Worm (Caenorhabditis elegans) whole organism, L4 larva: ENCODE measurements around the gene grl-29.

Experiments
- D1046.2 ChIP-seq: fragments of 200-800 bp; sonication (Bioruptor generic); IDR thresholded peaks from 2 replicates; pipeline ENCODE4 v1.3.6; 2022; ENCODE audit warnings: missing genetic modification characterization, missing compliant biosample characterization
- F37D6.2 ChIP-seq: sonication (generic microtip); optimal IDR thresholded peaks from 2 replicates; lab custom pipeline; 2016; ENCODE audit warnings: mild to moderate bottlenecking, missing genetic modification characterization, missing compliant biosample characterization
- F44E2.7 ChIP-seq: fragments of 200-800 bp; sonication (Bioruptor generic); IDR thresholded peaks from 2 replicates; pipeline ENCODE4 v2.1.2; 2022; ENCODE audit warnings: missing genetic modification characterization, missing compliant biosample characterization
- F49E8.2 ChIP-seq: sonication (generic microtip); optimal IDR thresholded peaks from 2 replicates; lab custom pipeline; 2016; ENCODE audit warnings: missing compliant biosample characterization, mild to moderate bottlenecking, missing genetic modification characterization, borderline replicate concordance
- R02D3.7 ChIP-seq: fragments of 150-350 bp; sonication (generic microtip); optimal IDR thresholded peaks from 3 replicates; lab custom pipeline; 2014; ENCODE audit warnings: missing biosample characterization, missing genetic modification characterization
- Y5F2A.4 ChIP-seq: fragments of 200-800 bp; sonication (Bioruptor generic); optimal IDR thresholded peaks from 2 replicates; lab custom pipeline; 2018; ENCODE audit warnings: mild to moderate bottlenecking, missing genetic modification characterization, missing compliant biosample characterization
- ZK546.5 ChIP-seq, 2 experiments: sonication (generic microtip); optimal IDR thresholded peaks; 2 replicates each; lab custom pipeline; 2017; ENCODE audit warnings: missing biosample characterization in 2 of 2, missing genetic modification characterization in 2 of 2
- aly-2 ChIP-seq: sonication (generic microtip); optimal IDR thresholded peaks from 2 replicates; lab custom pipeline; 2018; ENCODE audit warnings: missing biosample characterization, missing genetic modification characterization
- ama-1 ChIP-seq: fragments of 150-350 bp; optimal IDR thresholded peaks from 2 replicates; lab custom pipeline; 2014; ENCODE audit warnings: inconsistent platforms, mixed read lengths
- ceh-44 ChIP-seq: fragments of 200-800 bp; sonication (Bioruptor generic); IDR thresholded peaks from 2 replicates; pipeline ENCODE4 v1.3.6; 2022; ENCODE audit warnings: missing genetic modification reagents, missing genetic modification characterization, missing compliant biosample characterization
- ceh-62 ChIP-seq: sonication (generic microtip); optimal IDR thresholded peaks from 2 replicates; lab custom pipeline; 2017; ENCODE audit warnings: missing biosample characterization, missing genetic modification characterization
- ceh-82 ChIP-seq: sonication (generic microtip); optimal IDR thresholded peaks from 2 replicates; lab custom pipeline; 2017; ENCODE audit warnings: missing biosample characterization, missing genetic modification characterization
- ces-1 ChIP-seq: fragments of 150-350 bp; sonication (generic microtip); optimal IDR thresholded peaks from 4 replicates; lab custom pipeline; 2014; ENCODE audit warnings: missing biosample characterization, missing genetic modification reagents, missing genetic modification characterization
- ctbp-1 ChIP-seq: fragments of 200-800 bp; sonication (Bioruptor generic); IDR thresholded peaks from 2 replicates; pipeline ENCODE4 v1.3.6; 2022; ENCODE audit warnings: missing genetic modification reagents, missing genetic modification characterization, missing compliant biosample characterization
- daf-12 ChIP-seq: fragments of 150-350 bp; optimal IDR thresholded peaks from 2 replicates; lab custom pipeline; 2014; ENCODE audit warnings: missing biosample characterization, missing genetic modification reagents, missing genetic modification characterization
- daf-16 ChIP-seq, 3 experiments: sonication (generic microtip); optimal IDR thresholded peaks; 2 replicates each; lab custom pipeline; 2016 to 2017; ENCODE audit warnings: missing genetic modification characterization in 3 of 3, missing genetic modification reagents in 3 of 3, mild to moderate bottlenecking in 2 of 3, missing compliant biosample characterization in 2 of 3, missing biosample characterization in 1 of 3, moderate library complexity in 1 of 3
- daf-19 ChIP-seq: fragments of 200-800 bp; sonication (Bioruptor generic); conservative IDR thresholded peaks from 2 replicates; pipeline ENCODE4 v1.3.6; 2022; ENCODE audit warnings: missing genetic modification characterization, missing compliant biosample characterization
- daf-8 ChIP-seq: fragments of 200-800 bp; sonication (Bioruptor generic); IDR thresholded peaks from 2 replicates; pipeline ENCODE4 v1.3.6; 2022; ENCODE audit warnings: missing genetic modification characterization, missing compliant biosample characterization
- dmd-6 ChIP-seq: fragments of 200-800 bp; sonication (Bioruptor generic); IDR thresholded peaks from 2 replicates; pipeline ENCODE4 v1.3.6; 2022; ENCODE audit warnings: missing genetic modification reagents, missing genetic modification characterization, missing compliant biosample characterization
- dpl-1 ChIP-seq: fragments of 150-350 bp; optimal IDR thresholded peaks from 2 replicates; lab custom pipeline; 2014; ENCODE audit warnings: missing biosample characterization, missing genetic modification reagents, missing genetic modification characterization
- duxl-1 ChIP-seq: sonication (generic microtip); optimal IDR thresholded peaks from 2 replicates; lab custom pipeline; 2016; ENCODE audit warnings: mild to moderate bottlenecking, missing genetic modification characterization, moderate library complexity, missing compliant biosample characterization; ENCODE audit not compliant: poor library complexity
- dve-1 ChIP-seq: sonication (generic microtip); optimal IDR thresholded peaks from 2 replicates; lab custom pipeline; 2017; ENCODE audit warnings: antibody characterized with exemption, mild to moderate bottlenecking, missing genetic modification characterization, missing compliant biosample characterization; ENCODE audit not compliant: insufficient read depth
- egl-43 ChIP-seq: fragments of 200-800 bp; sonication (Bioruptor generic); IDR thresholded peaks from 2 replicates; pipeline ENCODE4 v1.3.6; 2022; ENCODE audit warnings: missing genetic modification reagents, missing genetic modification characterization, missing compliant biosample characterization
- gei-8 ChIP-seq: fragments of 200-800 bp; sonication (Bioruptor generic); optimal IDR thresholded peaks from 2 replicates; lab custom pipeline; 2018; ENCODE audit warnings: mild to moderate bottlenecking, missing genetic modification characterization, missing compliant biosample characterization
- hmg-1.1 ChIP-seq: fragments of 200-800 bp; sonication (Bioruptor generic); IDR thresholded peaks from 2 replicates; pipeline ENCODE4 v1.3.6; 2022; ENCODE audit warnings: missing genetic modification reagents, missing genetic modification characterization, missing compliant biosample characterization
- lim-7 ChIP-seq: fragments of 200-800 bp; sonication (Bioruptor generic); IDR thresholded peaks from 2 replicates; pipeline ENCODE4 v1.3.6; 2022; ENCODE audit warnings: missing genetic modification characterization, missing compliant biosample characterization
- lin-1 ChIP-seq: fragments of 200-800 bp; sonication (Bioruptor generic); IDR thresholded peaks from 2 replicates; pipeline ENCODE4 v1.3.6; 2022; ENCODE audit warnings: missing genetic modification reagents, missing genetic modification characterization, missing compliant biosample characterization
- lin-13 ChIP-seq: fragments of 150-350 bp; optimal IDR thresholded peaks from 2 replicates; lab custom pipeline; 2014; ENCODE audit warnings: missing biosample characterization, missing genetic modification reagents, missing genetic modification characterization
- lin-38 ChIP-seq: fragments of 200-800 bp; sonication (Bioruptor generic); IDR thresholded peaks from 2 replicates; pipeline ENCODE4 v1.3.6; 2022; ENCODE audit warnings: missing genetic modification reagents, missing genetic modification characterization, missing compliant biosample characterization
- madf-9 ChIP-seq: fragments of 200-800 bp; sonication (Bioruptor generic); conservative IDR thresholded peaks from 2 replicates; pipeline ENCODE4 v1.3.6; 2022; ENCODE audit warnings: missing genetic modification reagents, missing genetic modification characterization, missing compliant biosample characterization
- mes-2 ChIP-seq: sonication (generic microtip); optimal IDR thresholded peaks from 2 replicates; lab custom pipeline; 2016; ENCODE audit warnings: missing genotype, mild to moderate bottlenecking, missing genetic modification characterization, missing compliant biosample characterization; ENCODE audit not compliant: poor library complexity, severe bottlenecking
- nhr-11 ChIP-seq: fragments of 150-350 bp; optimal IDR thresholded peaks from 2 replicates; lab custom pipeline; 2014; ENCODE audit warnings: missing biosample characterization, missing genetic modification characterization
- nhr-111 ChIP-seq: fragments of 200-800 bp; sonication (Bioruptor generic); optimal IDR thresholded peaks from 2 replicates; lab custom pipeline; 2018; ENCODE audit warnings: mild to moderate bottlenecking, missing genetic modification characterization, missing compliant biosample characterization
- nhr-237 ChIP-seq: sonication (generic microtip); optimal IDR thresholded peaks from 2 replicates; lab custom pipeline; 2017; ENCODE audit warnings: missing biosample characterization, missing genetic modification characterization
- nhr-76 ChIP-seq: fragments of 150-350 bp; optimal IDR thresholded peaks from 2 replicates; lab custom pipeline; 2014; ENCODE audit warnings: missing biosample characterization, missing genetic modification characterization
- nhr-77 ChIP-seq: fragments of 150-350 bp; optimal IDR thresholded peaks from 2 replicates; lab custom pipeline; 2014; ENCODE audit warnings: missing biosample characterization, missing genetic modification characterization
- php-3 ChIP-seq: fragments of 200-800 bp; sonication (Bioruptor generic); IDR thresholded peaks from 2 replicates; pipeline ENCODE4 v1.3.6; 2022; ENCODE audit warnings: missing genetic modification reagents, missing genetic modification characterization, missing compliant biosample characterization
- pqm-1 ChIP-seq: sonication (generic microtip); optimal IDR thresholded peaks from 2 replicates; lab custom pipeline; 2017; ENCODE audit warnings: missing biosample characterization, missing genetic modification characterization
- rbr-2 ChIP-seq: sonication (generic microtip); optimal IDR thresholded peaks from 2 replicates; lab custom pipeline; 2016; ENCODE audit warnings: missing genotype, missing genetic modification characterization, missing compliant biosample characterization
- sdz-12 ChIP-seq: fragments of 200-800 bp; sonication (Bioruptor generic); optimal IDR thresholded peaks from 2 replicates; lab custom pipeline; 2018; ENCODE audit warnings: mild to moderate bottlenecking, missing genetic modification characterization, missing compliant biosample characterization
- spr-1 ChIP-seq: sonication (generic microtip); optimal IDR thresholded peaks from 2 replicates; lab custom pipeline; 2016; ENCODE audit warnings: mild to moderate bottlenecking, missing genetic modification characterization, missing compliant biosample characterization
- spr-3 ChIP-seq: fragments of 200-800 bp; sonication (Bioruptor generic); optimal IDR thresholded peaks from 2 replicates; lab custom pipeline; 2018; ENCODE audit warnings: mild to moderate bottlenecking, missing genetic modification characterization, missing compliant biosample characterization
- tag-97 ChIP-seq: fragments of 200-800 bp; sonication (Bioruptor generic); IDR thresholded peaks from 2 replicates; pipeline ENCODE4 v1.3.6; 2022; ENCODE audit warnings: missing genetic modification characterization, missing compliant biosample characterization
- tra-1 ChIP-seq: fragments of 200-800 bp; sonication (Bioruptor generic); IDR thresholded peaks from 2 replicates; pipeline ENCODE4 v1.3.6; 2022; ENCODE audit warnings: missing genetic modification reagents, missing genetic modification characterization, missing compliant biosample characterization
- unc-130 ChIP-seq: sonication (generic microtip); optimal IDR thresholded peaks from 2 replicates; lab custom pipeline; 2016; ENCODE audit warnings: missing genetic modification reagents, missing genetic modification characterization, missing compliant biosample characterization
- unc-39 ChIP-seq: sonication (generic microtip); optimal IDR thresholded peaks from 2 replicates; lab custom pipeline; 2017; ENCODE audit warnings: missing biosample characterization, missing genetic modification characterization
- vab-7 ChIP-seq: fragments of 200-800 bp; sonication (Bioruptor generic); IDR thresholded peaks from 2 replicates; pipeline ENCODE4 v1.3.6; 2022; ENCODE audit warnings: missing genetic modification reagents, missing genetic modification characterization, missing compliant biosample characterization
- zag-1 ChIP-seq: fragments of 150-350 bp; optimal IDR thresholded peaks from 2 replicates; lab custom pipeline; 2014; ENCODE audit warnings: missing biosample characterization, missing genetic modification characterization
- zfp-3 ChIP-seq: fragments of 200-800 bp; sonication (Bioruptor generic); conservative IDR thresholded peaks from 2 replicates; pipeline ENCODE4 v1.3.6; 2022; ENCODE audit warnings: missing genetic modification reagents, missing genetic modification characterization, missing compliant biosample characterization
- zip-11 ChIP-seq: fragments of 200-800 bp; sonication (Bioruptor generic); IDR thresholded peaks from 2 replicates; pipeline ENCODE4 v1.3.6; 2022; ENCODE audit warnings: missing genetic modification characterization, missing compliant biosample characterization
- zip-2 ChIP-seq: fragments of 150-350 bp; optimal IDR thresholded peaks from 2 replicates; lab custom pipeline; 2014; ENCODE audit warnings: missing biosample characterization, missing genetic modification characterization
- ztf-7 ChIP-seq: fragments of 150-350 bp; optimal IDR thresholded peaks from 2 replicates; lab custom pipeline; 2014; ENCODE audit warnings: missing biosample characterization, missing genetic modification characterization

grl-29 gene

DNA sequence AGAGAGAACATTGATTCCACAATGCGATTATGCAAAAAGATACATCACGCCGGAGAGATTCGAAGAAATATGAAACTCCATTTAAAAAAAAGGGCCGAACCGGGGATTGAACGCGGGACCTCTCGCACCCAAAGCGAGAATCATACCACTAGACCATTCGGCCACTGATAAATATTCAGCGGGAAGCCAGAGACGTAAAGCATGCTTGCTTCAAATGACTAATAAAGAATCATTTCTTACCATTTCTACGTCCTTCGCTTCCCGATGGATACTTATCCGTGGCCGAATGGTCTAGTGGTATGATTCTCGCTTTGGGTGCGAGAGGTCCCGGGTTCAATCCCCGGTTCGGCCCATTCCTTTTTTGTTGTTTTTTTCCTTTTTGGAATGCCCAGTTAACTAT lies 33.2 kb upstream of the grl-29 start (continued):
- 0 out of 2 replicates have a peak, but pooled peaks have one; percentile 17 for TF ChIP-seq php-3
- no peak for TF ChIP-seq sdz-12 (GFP tag; lab: Kevin White, UChicago)
- 0 out of 2 replicates have a peak, but pooled peaks have one; percentile 42 for TF ChIP-seq D1046.2 (GFP tag; lab: Robert Waterston, UW)
- no peak for TF ChIP-seq aly-2 (tag; lab: Kevin White, UChicago)
- no peak for TF ChIP-seq zip-11 (GFP tag; lab: Robert Waterston, UW)
- TF ChIP-seq daf-12: no peak
- TF ChIP-seq ceh-82: no peak
- no peak for TF ChIP-seq F44E2.7
- TF ChIP-seq nhr-237: no peak
- TF ChIP-seq lin-1: peak; percentile 51
- no peak for TF ChIP-seq zag-1
- TF ChIP-seq nhr-111 (GFP tag; lab: Kevin White, UChicago): no peak
- TF ChIP-seq lin-13 (GFP tag; lab: Kevin White, UChicago): peak; percentile 42
- TF ChIP-seq tag-97 (GFP tag; lab: Robert Waterston, UW): no peak
- peak; percentile 24 for TF ChIP-seq dmd-6 (GFP tag; lab: Robert Waterston, UW)
- TF ChIP-seq unc-130 (GFP tag; lab: Kevin White, UChicago): no peak
- TF ChIP-seq lim-7 (GFP tag; lab: Robert Waterston, UW): peak; percentile 75
- 0 out of 2 replicates have a peak, but pooled peaks have one; percentile 41 for TF ChIP-seq ctbp-1
- TF ChIP-seq spr-3: no peak
- TF ChIP-seq nhr-76: no peak
- TF ChIP-seq duxl-1 (tag; lab: Kevin White, UChicago): no peak
- TF ChIP-seq rbr-2 (tag; lab: Kevin White, UChicago): no peak
- no peak for TF ChIP-seq pqm-1 (tag; lab: Kevin White, UChicago)
- no peak for TF ChIP-seq ceh-62 (tag; lab: Kevin White, UChicago)
- TF ChIP-seq F37D6.2 (tag; lab: Kevin White, UChicago): no peak
- peak; percentile 35 for TF ChIP-seq mes-2 (tag; lab: Kevin White, UChicago)
- TF ChIP-seq ceh-44 (GFP tag; lab: Robert Waterston, UW): 0 out of 2 replicates have a peak, but pooled peaks have one; percentile 7
- TF ChIP-seq nhr-11 (tag; lab: Kevin White, UChicago): no peak
- TF ChIP-seq unc-39 (tag; lab: Kevin White, UChicago): no peak
- no peak for TF ChIP-seq daf-19
- TF ChIP-seq tra-1 (GFP tag; lab: Robert Waterston, UW): peak; percentile 55; the same call in 1 of the 2 replicates
- peak in 1 of 2 experiments; percentile 17 for TF ChIP-seq daf-16 (GFP tag; optimal IDR thresholded peaks at IDR 0.05; lab: Kevin White, UChicago)
- peak; percentile 45 for TF ChIP-seq daf-16 (tag; optimal IDR thresholded peaks at IDR 0.05; lab: Kevin White, UChicago)
- no peak for TF ChIP-seq nhr-77 (tag; lab: Kevin White, UChicago)
- TF ChIP-seq egl-43 (GFP tag; lab: Robert Waterston, UW): peak; percentile 81
- no peak for TF ChIP-seq ztf-7 (tag; lab: Kevin White, UChicago)
- TF ChIP-seq zip-2 (tag; lab: Kevin White, UChicago): no peak
- TF ChIP-seq zfp-3: no peak
- no peak for TF ChIP-seq ces-1 (GFP tag; lab: Kevin White, UChicago)
- TF ChIP-seq lin-38 (GFP tag; lab: Robert Waterston, UW): peak; percentile 64
- no peak for TF ChIP-seq dpl-1
- TF ChIP-seq daf-8: no peak
- peak; percentile 44; the same call in 1 of the 2 replicates for TF ChIP-seq hmg-1.1
- peak; percentile 58; the same call in 1 of the 2 replicates for TF ChIP-seq vab-7 (GFP tag; lab: Robert Waterston, UW)
- no peak for TF ChIP-seq dve-1 (tag; lab: Kevin White, UChicago)
- no peak for TF ChIP-seq ZK546.5 (tag; optimal IDR thresholded peaks at IDR 0.05; lab: Kevin White, UChicago)
- no peak for TF ChIP-seq Y5F2A.4 (GFP tag; lab: Kevin White, UChicago)
- no peak for TF ChIP-seq madf-9 (GFP tag; lab: Robert Waterston, UW)
- no peak for TF ChIP-seq F49E8.2
- TF ChIP-seq ama-1 (lab: Kevin White, UChicago): no peak
- TF ChIP-seq spr-1 (tag; lab: Kevin White, UChicago): no peak
- TF ChIP-seq R02D3.7 (tag; lab: Kevin White, UChicago): no peak
- TF ChIP-seq gei-8: no peak
